Fruit fly (Drosophila melanogaster) whole organism, embryonic: ENCODE measurements around the gene CG31793.

ENCODE experiments used
- B-H2 ChIP-seq: fragments of 200-800 bp; sonication (Bioruptor generic); optimal IDR thresholded peaks from 2 replicates; lab custom pipeline; 2018; ENCODE audit warnings: missing biosample characterization, mild to moderate bottlenecking, missing genetic modification characterization
- C15 ChIP-seq: fragments of 200-800 bp; sonication (Bioruptor generic); IDR thresholded peaks from 3 replicates; pipeline ENCODE4 v1.3.6; 2022; ENCODE audit warnings: missing biosample characterization, missing genetic modification characterization
- CG12104 ChIP-seq: fragments of 200-800 bp; sonication (Bioruptor generic); optimal IDR thresholded peaks from 3 replicates; lab custom pipeline; 2016; ENCODE audit warnings: missing biosample characterization, missing genetic modification characterization
- CG14710 ChIP-seq: fragments of 200-800 bp; sonication (Bioruptor generic); optimal IDR thresholded peaks from 3 replicates; lab custom pipeline; 2019; ENCODE audit warnings: missing biosample characterization, mild to moderate bottlenecking, missing genetic modification characterization, moderate library complexity
- CG14965 ChIP-seq: fragments of 200-800 bp; sonication (Bioruptor generic); optimal IDR thresholded peaks from 2 replicates; lab custom pipeline; 2016; ENCODE audit warnings: missing biosample characterization, missing genetic modification characterization, borderline replicate concordance
- CG15514 ChIP-seq: fragments of 200-800 bp; sonication (Bioruptor generic); optimal IDR thresholded peaks from 3 replicates; lab custom pipeline; 2017; ENCODE audit warnings: missing biosample characterization, missing genetic modification characterization, mild to moderate bottlenecking, moderate library complexity, missing genetic modification reagents
- CG18599 ChIP-seq: fragments of 200-800 bp; sonication (Bioruptor generic); optimal IDR thresholded peaks from 3 replicates; lab custom pipeline; 2017; ENCODE audit warnings: missing biosample characterization, missing genetic modification characterization, mild to moderate bottlenecking, moderate library complexity, missing genetic modification reagents
- CG2120 ChIP-seq: fragments of 200-800 bp; sonication (Bioruptor generic); optimal IDR thresholded peaks from 3 replicates; lab custom pipeline; 2016; ENCODE audit warnings: missing biosample characterization, missing genetic modification characterization
- CG2199 ChIP-seq: fragments of 200-800 bp; sonication (Bioruptor generic); IDR thresholded peaks from 3 replicates; pipeline ENCODE4 v1.3.6; 2022; ENCODE audit warnings: missing biosample characterization, missing genetic modification characterization
- CG2678 ChIP-seq: fragments of 200-800 bp; sonication (Bioruptor generic); optimal IDR thresholded peaks from 3 replicates; lab custom pipeline; 2019; ENCODE audit warnings: missing biosample characterization, mild to moderate bottlenecking, missing genetic modification characterization, moderate library complexity
- CG2889 ChIP-seq: fragments of 200-800 bp; sonication (Bioruptor generic); IDR thresholded peaks from 3 replicates; pipeline ENCODE4 v1.3.6; 2022; ENCODE audit warnings: missing biosample characterization, missing genetic modification characterization
- CG30403 ChIP-seq: fragments of 200-800 bp; sonication (Bioruptor generic); optimal IDR thresholded peaks from 3 replicates; lab custom pipeline; 2016; ENCODE audit warnings: missing biosample characterization, missing genetic modification characterization
- CG34376 ChIP-seq: fragments of 200-800 bp; sonication (Bioruptor generic); optimal IDR thresholded peaks from 2 replicates; lab custom pipeline; 2018; ENCODE audit warnings: missing biosample characterization, mild to moderate bottlenecking, missing genetic modification characterization
- CG8765 ChIP-seq: fragments of 200-800 bp; sonication (Bioruptor generic); IDR thresholded peaks from 2 replicates; pipeline ENCODE4 v1.3.6; 2022; ENCODE audit warnings: missing biosample characterization, missing genetic modification characterization
- Ets65A ChIP-seq: fragments of 200-800 bp; sonication (Bioruptor generic); peaks from one replicate; lab custom pipeline; 2016; ENCODE audit warnings: missing biosample characterization, missing genetic modification characterization
- Hmr ChIP-seq: fragments of 200-800 bp; sonication (Bioruptor generic); optimal IDR thresholded peaks from 3 replicates; lab custom pipeline; 2017; ENCODE audit warnings: mild to moderate bottlenecking, missing biosample characterization, missing genetic modification reagents, missing genetic modification characterization
- Med ChIP-seq: fragments of 200-800 bp; sonication (Bioruptor generic); peaks from one replicate; lab custom pipeline; 2016; ENCODE audit warnings: missing biosample characterization, missing genetic modification characterization, mild to moderate bottlenecking, inconsistent platforms, moderate library complexity
- Mrtf ChIP-seq: fragments of 200-800 bp; sonication (Bioruptor generic); IDR thresholded peaks from 3 replicates; pipeline ENCODE4 v1.3.6; 2022; ENCODE audit warnings: missing biosample characterization, missing genetic modification characterization
- Opbp ChIP-seq: fragments of 200-800 bp; sonication (Bioruptor generic); IDR thresholded peaks from 3 replicates; pipeline ENCODE4 v1.3.6; 2022; ENCODE audit warnings: missing biosample characterization, missing genetic modification characterization; ENCODE audit not compliant: partially characterized antibody
- Pdp1 ChIP-seq, 2 experiments: fragments of 200-800 bp; sonication (Bioruptor generic); optimal IDR thresholded peaks; 3 replicates each; lab custom pipeline; 2016; ENCODE audit warnings: missing biosample characterization in 2 of 2, missing genetic modification characterization in 2 of 2, mild to moderate bottlenecking in 1 of 2, moderate library complexity in 1 of 2
- Rfx ChIP-seq: fragments of 200-800 bp; sonication (Bioruptor generic); IDR thresholded peaks from 2 replicates; pipeline ENCODE4 v1.3.6; 2022; ENCODE audit warnings: missing biosample characterization, missing genetic modification characterization
- Sox102F ChIP-seq: fragments of 200-800 bp; sonication (Bioruptor generic); optimal IDR thresholded peaks from 2 replicates; lab custom pipeline; 2018; ENCODE audit warnings: missing biosample characterization, mild to moderate bottlenecking, missing genetic modification characterization, moderate library complexity
- bbx ChIP-seq: fragments of 200-800 bp; sonication (Bioruptor generic); IDR thresholded peaks from 2 replicates; pipeline ENCODE4 v1.3.6; 2022; ENCODE audit warnings: missing biosample characterization, missing genetic modification characterization; ENCODE audit not compliant: partially characterized antibody
- bigmax ChIP-seq: fragments of 200-800 bp; sonication (Bioruptor generic); optimal IDR thresholded peaks from 2 replicates; lab custom pipeline; 2018; ENCODE audit warnings: missing biosample characterization, mild to moderate bottlenecking, missing genetic modification characterization
- crol ChIP-seq: fragments of 200-800 bp; sonication (Bioruptor generic); IDR thresholded peaks from 2 replicates; pipeline ENCODE4 v1.3.6; 2022; ENCODE audit warnings: missing biosample characterization, missing genetic modification characterization
- crp ChIP-seq, 2 experiments: fragments of 200-800 bp; sonication (Bioruptor generic); optimal IDR thresholded peaks; 2 replicates in 1 of 2; 3 replicates in 1 of 2; lab custom pipeline; 2017; ENCODE audit warnings: missing biosample characterization in 2 of 2, missing genetic modification characterization in 2 of 2, mild to moderate bottlenecking in 1 of 2, moderate library complexity in 1 of 2
- exex ChIP-seq: fragments of 200-800 bp; sonication (Bioruptor generic); optimal IDR thresholded peaks from 4 replicates; lab custom pipeline; 2018; ENCODE audit warnings: missing biosample characterization, mild to moderate bottlenecking, missing genetic modification characterization, moderate library complexity
- fd96Cb ChIP-seq: fragments of 200-800 bp; sonication (Bioruptor generic); optimal IDR thresholded peaks from 2 replicates; lab custom pipeline; 2018; ENCODE audit warnings: missing biosample characterization, mild to moderate bottlenecking, missing genetic modification characterization, moderate library complexity
- grau ChIP-seq: fragments of 200-800 bp; optimal IDR thresholded peaks from 3 replicates; lab custom pipeline; 2019; ENCODE audit warnings: missing biosample characterization, mild to moderate bottlenecking, missing genetic modification characterization, moderate library complexity
- grn ChIP-seq: fragments of 200-800 bp; sonication (Bioruptor generic); optimal IDR thresholded peaks from 3 replicates; lab custom pipeline; 2017; ENCODE audit warnings: missing biosample characterization, missing genetic modification characterization
- gsb ChIP-seq: fragments of 200-800 bp; sonication (Bioruptor generic); IDR thresholded peaks from 2 replicates; pipeline ENCODE4 v1.3.6; 2022; ENCODE audit warnings: missing biosample characterization, missing genetic modification characterization
- hkb ChIP-seq, 2 experiments: fragments of 200-800 bp in 1 of 2; fragments of >200 bp in 1 of 2; sonication (Bioruptor generic) in 1 of 2; IDR thresholded peaks in 1 of 2; optimal IDR thresholded peaks in 1 of 2; 2 replicates each; pipeline versions ENCODE4 v1.3.6 to Lab custom; 2017 to 2022; ENCODE audit warnings: missing biosample characterization in 1 of 2, missing genetic modification characterization in 1 of 2
- ind ChIP-seq: fragments of 200-800 bp; sonication (Bioruptor generic); optimal IDR thresholded peaks from 3 replicates; lab custom pipeline; 2016; ENCODE audit warnings: missing biosample characterization, missing genetic modification characterization
- ken ChIP-seq: fragments of 200-800 bp; sonication (Bioruptor generic); IDR thresholded peaks from 3 replicates; pipeline ENCODE4 v1.3.6; 2022; ENCODE audit warnings: missing biosample characterization, missing genetic modification characterization
- mirr ChIP-seq: fragments of 200-800 bp; sonication (Bioruptor generic); optimal IDR thresholded peaks from 3 replicates; lab custom pipeline; 2018; ENCODE audit warnings: missing biosample characterization, mild to moderate bottlenecking, missing genetic modification characterization
- otp ChIP-seq: fragments of 200-800 bp; sonication (Bioruptor generic); IDR thresholded peaks from 3 replicates; pipeline ENCODE4, ENCODE4 v1.3.6; 2022; ENCODE audit warnings: missing biosample characterization, missing genetic modification characterization
- row ChIP-seq: fragments of 200-800 bp; sonication (Bioruptor generic); IDR thresholded peaks from 3 replicates; pipeline ENCODE4 v1.3.6; 2022; ENCODE audit warnings: missing biosample characterization, missing genetic modification characterization
- sc ChIP-seq, 3 experiments: fragments of >200 bp in 2 of 3; fragments of 200-800 bp in 1 of 3; sonication (Bioruptor generic) in 1 of 3; optimal IDR thresholded peaks; 2 replicates in 2 of 3; 3 replicates in 1 of 3; lab custom pipeline; 2017; ENCODE audit warnings: mild to moderate bottlenecking in 1 of 3, missing biosample characterization in 1 of 3, missing genetic modification characterization in 1 of 3, missing genetic modification reagents in 1 of 3
- sd ChIP-seq: fragments of 200-800 bp; sonication (Bioruptor generic); optimal IDR thresholded peaks from 3 replicates; lab custom pipeline; 2018; ENCODE audit warnings: missing biosample characterization, mild to moderate bottlenecking, missing genetic modification characterization, moderate library complexity
- sug ChIP-seq: fragments of 200-800 bp; optimal IDR thresholded peaks from 2 replicates; lab custom pipeline; 2019; ENCODE audit warnings: missing biosample characterization, mild to moderate bottlenecking, missing genetic modification characterization, moderate library complexity
- trem ChIP-seq: fragments of 200-800 bp; optimal IDR thresholded peaks from 3 replicates; lab custom pipeline; 2019; ENCODE audit warnings: missing biosample characterization, mild to moderate bottlenecking, missing genetic modification characterization, moderate library complexity
- zfh1 ChIP-seq: fragments of 200-800 bp; sonication (Bioruptor generic); IDR thresholded peaks from 3 replicates; pipeline ENCODE4 v1.3.6; 2022; ENCODE audit warnings: missing biosample characterization, missing genetic modification characterization
- zfh2 ChIP-seq: fragments of 200-800 bp; sonication (Bioruptor generic); optimal IDR thresholded peaks from 2 replicates; lab custom pipeline; 2016; ENCODE audit warnings: missing biosample characterization, missing genetic modification characterization

CG31793 gene

DNA sequence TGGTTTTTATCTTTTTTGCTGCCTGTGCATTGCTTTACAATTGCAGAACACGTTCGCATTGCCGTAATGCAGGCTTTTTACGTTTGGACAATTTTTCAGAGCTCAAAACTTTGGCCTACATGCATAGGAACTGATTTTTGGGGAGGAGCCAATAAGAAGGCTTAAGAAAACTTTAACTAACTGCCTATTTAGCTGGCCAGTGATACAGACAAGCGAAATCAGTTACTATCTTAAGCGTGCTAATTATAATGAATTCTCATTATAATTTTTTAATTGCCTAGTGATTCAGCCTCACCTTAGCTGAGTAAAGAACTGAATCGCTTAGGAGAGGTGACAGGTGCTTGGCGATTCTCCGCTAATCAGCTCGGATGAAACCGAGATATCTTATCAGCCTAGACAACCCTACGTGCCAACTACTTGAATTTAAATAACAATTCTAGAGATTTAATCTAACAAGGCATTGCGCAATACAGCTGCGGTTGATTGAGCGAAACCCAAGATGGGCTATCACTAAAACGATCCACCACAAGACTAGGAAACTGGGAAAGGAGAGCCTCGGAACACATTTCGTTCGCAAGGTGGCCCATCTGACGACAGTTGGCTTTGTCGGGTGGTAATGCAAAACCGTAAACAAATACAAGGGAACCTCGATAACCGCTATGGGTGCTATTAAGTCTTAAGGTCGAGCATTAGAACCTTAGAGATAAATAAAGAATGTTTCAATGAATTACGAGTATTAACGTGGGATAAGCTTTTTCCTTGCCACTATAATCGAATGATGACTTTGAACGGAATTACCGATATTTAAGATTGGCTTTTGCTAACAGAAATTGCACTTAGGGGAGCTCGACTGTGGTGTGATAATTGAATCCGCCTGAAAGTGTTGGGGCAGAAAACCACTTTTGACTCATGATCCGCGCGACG, 17.7 kb upstream of the CG31793 start:
- peak; percentile 16 for TF ChIP-seq CG2678
- no peak for TF ChIP-seq CG14965 (GFP tag; lab: Kevin White, UChicago)
- TF ChIP-seq grau (tag; lab: Kevin White, UChicago) = peak; percentile 71
- TF ChIP-seq Mrtf (GFP tag; lab: Robert Waterston, UW) = 0 out of 3 replicates have a peak, but pooled peaks have one; percentile 15
- TF ChIP-seq CG8765 (GFP tag; lab: Robert Waterston, UW) = no peak
- TF ChIP-seq sug (tag; lab: Kevin White, UChicago) = peak; percentile 62
- peak; percentile 42 for TF ChIP-seq sd (tag; lab: Kevin White, UChicago)
- peak; percentile 28 for TF ChIP-seq CG18599 (GFP tag; lab: Kevin White, UChicago)
- TF ChIP-seq grn (GFP tag; lab: Kevin White, UChicago) = peak; percentile 87
- peak; percentile 38 for TF ChIP-seq Hmr
- TF ChIP-seq CG2120 = peak; percentile 36
- no peak for TF ChIP-seq bigmax
- no peak for TF ChIP-seq CG2889 (GFP tag; lab: Robert Waterston, UW)
- TF ChIP-seq Pdp1 (GFP tag; optimal IDR thresholded peaks at IDR 0.05; lab: Kevin White, UChicago) = peak in 1 of 2 experiments; percentile 97
- TF ChIP-seq CG2199 = peak; percentile 49; the same call in 1 of the 3 replicates
- TF ChIP-seq hkb (optimal IDR thresholded peaks at IDR 0.05; lab: Kevin White, UChicago) = no peak
- 0 out of 2 replicates have a peak, but pooled peaks have one; percentile 13 for TF ChIP-seq hkb (GFP tag; IDR thresholded peaks at IDR 0.05; lab: Robert Waterston, UW)
- peak; percentile 26 for TF ChIP-seq Med (GFP tag; lab: Kevin White, UChicago)
- peak; percentile 90 for TF ChIP-seq mirr (GFP tag; lab: Kevin White, UChicago)
- no peak for TF ChIP-seq gsb (GFP tag; lab: Robert Waterston, UW)
- 0 out of 3 replicates have a peak, but pooled peaks have one; percentile 24 for TF ChIP-seq ken (GFP tag; lab: Robert Waterston, UW)
- TF ChIP-seq exex (tag; lab: Kevin White, UChicago) = peak; percentile 90
- 0 out of 3 replicates have a peak, but pooled peaks have one; percentile 14 for TF ChIP-seq row
- TF ChIP-seq Ets65A = peak; percentile 8
- TF ChIP-seq sc (optimal IDR thresholded peaks at IDR 0.05; lab: Kevin White, UChicago) = no peak
- no peak for TF ChIP-seq sc (GFP tag; optimal IDR thresholded peaks at IDR 0.05; lab: Kevin White, UChicago)
- no peak for TF ChIP-seq CG14710
- peak; percentile 39 for TF ChIP-seq CG34376
- TF ChIP-seq Rfx (GFP tag; lab: Robert Waterston, UW) = no peak
- TF ChIP-seq, all 482 proteins: peak for 19

dm6 chr2L:18986125-18986498, 17.1 kb upstream of the CG31793 start:
- TF ChIP-seq trem (tag; lab: Kevin White, UChicago) = no peak
- peak; percentile 30; the same call in 1 of the 2 replicates for TF ChIP-seq crol (GFP tag; lab: Robert Waterston, UW)
- 0 out of 3 replicates have a peak, but pooled peaks have one; percentile 7 for TF ChIP-seq Opbp (GFP tag; lab: Robert Waterston, UW)

- TF ChIP-seq B-H2 (GFP tag; lab: Kevin White, UChicago) (peak; percentile 66), bbx (GFP tag; lab: Robert Waterston, UW) (peak; percentile 60), CG12104 (GFP tag; lab: Kevin White, UChicago) (peak; percentile 71), crp (GFP tag; optimal IDR thresholded peaks at IDR 0.05; lab: Kevin White, UChicago) (peak in 1 of 2 experiments; percentile 62), C15 (GFP tag; lab: Robert Waterston, UW) (0 out of 3 replicates have a peak, but pooled peaks have one; percentile 25), zfh1 (GFP tag; lab: Robert Waterston, UW) (peak; percentile 60), CG30403 (GFP tag; lab: Kevin White, UChicago) (peak; percentile 72), ind (GFP tag; lab: Kevin White, UChicago) (peak; percentile 59), CG15514 (GFP tag; lab: Kevin White, UChicago) (peak; percentile 47), fd96Cb (tag; lab: Kevin White, UChicago) (peak; percentile 55), zfh2 (GFP tag; lab: Kevin White, UChicago) (peak; percentile 13), otp (no peak; the same call in 2 of the 3 replicates), Sox102F (GFP tag; lab: Kevin White, UChicago) (peak; percentile 68)
Measured at dm6 chr2L:18987078-18987895, 15.9 kb upstream of the CG31793 start, which contains the start of the genes Swip-1 and EMC5. Gene Swip-1, minus strand, starts transcription at chr2L:18987280. Gene EMC5, plus strand, starts transcription at chr2L:18987707.
